Fruit fly (Drosophila melanogaster): ENCODE measurements around the gene Mesh1.

DNA sequence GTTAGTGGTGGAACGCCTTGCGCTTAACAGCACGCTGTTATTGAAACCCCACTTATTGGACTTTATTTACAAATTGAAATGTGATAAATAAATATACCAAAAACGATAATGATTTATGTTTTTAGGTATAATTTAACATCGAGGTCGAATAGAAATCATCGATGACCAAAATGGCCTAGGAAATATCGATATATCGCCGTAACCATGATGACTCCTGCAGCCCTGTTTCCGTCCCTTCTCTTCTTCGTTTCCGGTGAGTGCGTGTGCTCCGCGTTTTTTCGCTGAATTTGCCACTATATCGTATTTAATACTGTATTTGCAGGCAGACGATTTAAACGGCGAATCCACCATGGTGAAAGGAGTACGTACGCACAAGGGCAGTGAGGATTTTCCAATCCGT is 17.6 kb upstream of the Mesh1 start, which contains the start of gene eEF1gamma:
- TF ChIP-seq Bgb (GFP tag; IDR thresholded peaks at IDR 0.05; ENCODE audit: partially characterized antibody) (peak; percentile 94), Dad (GFP tag; optimal IDR thresholded peaks at IDR 0.05) (peak; percentile 95), CG2678 (tag; optimal IDR thresholded peaks at IDR 0.05) (peak; percentile 89), CG4617 (GFP tag; optimal IDR thresholded peaks at IDR 0.05; ENCODE audit: borderline replicate concordance) (peak; percentile 84), ci (GFP tag; IDR thresholded peaks at IDR 0.05) (peak; percentile 99), CG11247 (GFP tag; IDR thresholded peaks at IDR 0.05) (peak; percentile 96), gfzf (GFP tag; optimal IDR thresholded peaks at IDR 0.05) (peak; percentile 38), CG3838 (GFP tag; optimal IDR thresholded peaks at IDR 0.05) (peak; percentile 89), tin (GFP tag; optimal IDR thresholded peaks at IDR 0.05) (peak; percentile 91), pan (optimal IDR thresholded peaks at IDR 0.05) (no peak), pan (GFP tag; optimal IDR thresholded peaks at IDR 0.05 in 1 of 2, IDR thresholded peaks at IDR 0.05 in 1 of 2) (peak in 1 of 2 experiments; percentile 94), CG10979 (tag; optimal IDR thresholded peaks at IDR 0.05) (peak; percentile 88)
